Worm (Caenorhabditis elegans) whole organism, L3 larva: ENCODE measurements around the gene srg-53.

ENCODE experiments used
- elt-3 ChIP-seq, 3 experiments: fragments of 150-350 bp in 1 of 3; sonication (generic microtip) in 2 of 3; optimal IDR thresholded peaks; 2 replicates in 2 of 3; 4 replicates in 1 of 3; lab custom pipeline; 2014 to 2017; ENCODE audit warnings: missing biosample characterization in 3 of 3, missing genetic modification characterization in 3 of 3
- jun-1 ChIP-seq: fragments of 150-350 bp; optimal IDR thresholded peaks from 2 replicates; lab custom pipeline; 2014; ENCODE audit warnings: missing biosample characterization, missing genetic modification reagents, missing genetic modification characterization
- mdl-1 ChIP-seq: fragments of 150-350 bp; optimal IDR thresholded peaks from 2 replicates; lab custom pipeline; 2014; ENCODE audit warnings: missing biosample characterization, missing genetic modification characterization
- nhr-43 ChIP-seq: sonication (generic microtip); optimal IDR thresholded peaks from 2 replicates; lab custom pipeline; 2016; ENCODE audit warnings: mild to moderate bottlenecking, missing genetic modification characterization, missing compliant biosample characterization; ENCODE audit not compliant: poor library complexity, severe bottlenecking
- snpc-4 ChIP-seq: fragments of 150-350 bp; optimal IDR thresholded peaks from 2 replicates; lab custom pipeline; 2014; ENCODE audit warnings: missing biosample characterization, missing genetic modification characterization
- unc-62 ChIP-seq: fragments of 150-350 bp; sonication (generic microtip); optimal IDR thresholded peaks from 4 replicates; lab custom pipeline; 2014; ENCODE audit warnings: missing biosample characterization, missing genetic modification reagents, missing genetic modification characterization

DNA sequence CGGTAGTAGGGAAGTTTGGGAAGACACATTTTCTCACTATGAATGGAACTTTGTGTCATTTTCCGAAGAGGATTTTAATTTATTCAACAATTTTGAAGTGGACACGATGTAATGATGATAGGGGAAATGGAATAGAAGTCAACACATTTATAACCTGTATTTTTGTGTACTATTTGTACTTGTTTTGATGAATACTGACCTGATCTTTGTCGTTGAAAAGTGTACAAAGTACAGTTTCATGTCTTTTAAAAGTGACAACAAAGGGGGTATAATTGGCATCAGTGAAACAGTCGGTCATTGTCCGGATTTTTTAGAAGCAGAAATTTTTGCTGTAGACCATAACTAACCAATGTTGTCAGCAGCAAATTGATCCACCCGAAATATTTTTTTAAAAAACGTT lies 9.9 kb downstream of the srg-53 start, which contains the start of gene T02B11.6:
- TF ChIP-seq elt-3 (tag; optimal IDR thresholded peaks at IDR 0.05; lab: Kevin White, UChicago) (no peak), snpc-4 (tag; lab: Kevin White, UChicago) (no peak), mdl-1 (tag; lab: Kevin White, UChicago) (no peak), unc-62 (GFP tag; lab: Kevin White, UChicago) (no peak), nhr-43 (tag; lab: Kevin White, UChicago) (no peak), jun-1 (tag; lab: Kevin White, UChicago) (no peak)
